Worm (Caenorhabditis elegans) whole organism, L4/young adult: ENCODE data around the gene Y14H12B.2.

Experiments
- W03F9.2 ChIP-seq: fragments of 150-350 bp; optimal IDR thresholded peaks from 2 replicates; lab custom pipeline; 2014; ENCODE audit warnings: missing biosample characterization, missing genetic modification characterization
- dao-5 ChIP-seq: sonication (generic microtip); optimal IDR thresholded peaks from 2 replicates; lab custom pipeline; 2016; ENCODE audit warnings: missing genotype, missing genetic modification characterization, moderate library complexity, missing compliant biosample characterization
- him-1 ChIP-seq: sonication (generic microtip); optimal IDR thresholded peaks from 2 replicates; lab custom pipeline; 2016; ENCODE audit warnings: missing genotype, missing genetic modification reagents, missing genetic modification characterization, missing compliant biosample characterization

Gene Y14H12B.2

ce11 chrII:3933640-3934039 lies at the start of gene Y14H12B.2:
Y14H12B.2 (minus strand) TSS chrII:3933740.
- TF ChIP-seq him-1 (tag; lab: Kevin White, UChicago) (no peak), dao-5 (tag; lab: Kevin White, UChicago) (no peak), W03F9.2 (tag; lab: Kevin White, UChicago) (no peak)

ce11 chrII:3982313-3982712 lies 48.8 kb upstream of the Y14H12B.2 start, which contains the start of gene lin-31:
lin-31 (plus strand) TSS chrII:3982549.
- TF ChIP-seq him-1 (tag; lab: Kevin White, UChicago) (no peak), dao-5 (tag; lab: Kevin White, UChicago) (no peak), W03F9.2 (tag; lab: Kevin White, UChicago) (no peak)

ce11 chrII:3980373-3980772 lies 46.8 kb upstream of the Y14H12B.2 start:
- TF ChIP-seq him-1 (tag; lab: Kevin White, UChicago): no peak
- TF ChIP-seq dao-5 (tag; lab: Kevin White, UChicago): no peak
- no peak for TF ChIP-seq W03F9.2 (tag; lab: Kevin White, UChicago)

- TF ChIP-seq W03F9.2 (tag; lab: Kevin White, UChicago) (no peak), him-1 (tag; lab: Kevin White, UChicago) (no peak), dao-5 (tag; lab: Kevin White, UChicago) (no peak)
Observed at ce11 chrII:3978198-3978597, 44.7 kb upstream of the Y14H12B.2 start.

- TF ChIP-seq him-1 (tag; lab: Kevin White, UChicago) (no peak), W03F9.2 (tag; lab: Kevin White, UChicago) (no peak), dao-5 (tag; lab: Kevin White, UChicago) (no peak)
Observed at ce11 chrII:3975942-3976341, 42.4 kb upstream of the Y14H12B.2 start, which contains the start of gene dos-2. dos-2 (plus strand) TSS chrII:3976242.

- TF ChIP-seq him-1 (tag; lab: Kevin White, UChicago) (no peak), W03F9.2 (tag; lab: Kevin White, UChicago) (no peak), dao-5 (tag; lab: Kevin White, UChicago) (no peak)
Observed at ce11 chrII:3974953-3975352, 41.4 kb upstream of the Y14H12B.2 start, which contains the start of gene cank-26. cank-26 (minus strand) TSS chrII:3975065.

- TF ChIP-seq him-1 (tag; lab: Kevin White, UChicago): no peak
- no peak for TF ChIP-seq W03F9.2 (tag; lab: Kevin White, UChicago)
- no peak for TF ChIP-seq dao-5 (tag; lab: Kevin White, UChicago)
Observed at ce11 chrII:3972153-3972552, 38.6 kb upstream of the Y14H12B.2 start, which contains the start of gene K10G6.9. K10G6.9 (plus strand) TSS chrII:3972262.

ce11 chrII:3968808-3969207 lies 35.3 kb upstream of the Y14H12B.2 start:
- TF ChIP-seq dao-5 (tag; lab: Kevin White, UChicago) (no peak), W03F9.2 (tag; lab: Kevin White, UChicago) (no peak), him-1 (tag; lab: Kevin White, UChicago) (no peak)

ce11 chrII:3968070-3968469 lies 34.5 kb upstream of the Y14H12B.2 start:
- TF ChIP-seq W03F9.2 (tag; lab: Kevin White, UChicago): no peak
- no peak for TF ChIP-seq dao-5 (tag; lab: Kevin White, UChicago)
- TF ChIP-seq him-1 (tag; lab: Kevin White, UChicago): no peak

- TF ChIP-seq W03F9.2 (tag; lab: Kevin White, UChicago) (no peak), him-1 (tag; lab: Kevin White, UChicago) (no peak), dao-5 (tag; lab: Kevin White, UChicago) (no peak)
Observed at ce11 chrII:3967061-3967460, 33.5 kb upstream of the Y14H12B.2 start.

- TF ChIP-seq W03F9.2 (tag; lab: Kevin White, UChicago): no peak
- TF ChIP-seq him-1 (tag; lab: Kevin White, UChicago): no peak
- TF ChIP-seq dao-5 (tag; lab: Kevin White, UChicago): no peak
Observed at ce11 chrII:3965665-3966416, 32.3 kb upstream of the Y14H12B.2 start.

- TF ChIP-seq dao-5 (tag; lab: Kevin White, UChicago): no peak
- TF ChIP-seq him-1 (tag; lab: Kevin White, UChicago): no peak
- no peak for TF ChIP-seq W03F9.2 (tag; lab: Kevin White, UChicago)
Observed at ce11 chrII:3964302-3964885, 30.9 kb upstream of the Y14H12B.2 start.

- no peak for TF ChIP-seq dao-5 (tag; lab: Kevin White, UChicago)
- TF ChIP-seq W03F9.2 (tag; lab: Kevin White, UChicago): no peak
- no peak for TF ChIP-seq him-1 (tag; lab: Kevin White, UChicago)
Observed at ce11 chrII:3961256-3961655, 27.7 kb upstream of the Y14H12B.2 start.
